Worm (Caenorhabditis elegans) whole organism, L2 larva: ENCODE measurements around the gene srw-76.

ENCODE experiments used
- aly-2 ChIP-seq: fragments of 150-350 bp; optimal IDR thresholded peaks from 2 replicates; lab custom pipeline; 2014; ENCODE audit warnings: missing biosample characterization, missing genetic modification characterization
- ama-1 ChIP-seq: fragments of 150-350 bp; optimal IDR thresholded peaks from 2 replicates; lab custom pipeline; 2018; ENCODE audit warnings: inconsistent platforms
- lin-39 ChIP-seq: fragments of 150-350 bp; optimal IDR thresholded peaks from 2 replicates; lab custom pipeline; 2014; ENCODE audit warnings: missing biosample characterization, missing genetic modification reagents, missing genetic modification characterization
- mab-5 ChIP-seq: fragments of 150-350 bp; optimal IDR thresholded peaks from 2 replicates; lab custom pipeline; 2014; ENCODE audit warnings: missing biosample characterization, missing genetic modification characterization
- mbf-1 ChIP-seq: sonication (generic microtip); optimal IDR thresholded peaks from 2 replicates; lab custom pipeline; 2017; ENCODE audit warnings: missing biosample characterization, missing genetic modification characterization
- mdl-1 ChIP-seq, 2 experiments: fragments of 150-350 bp in 1 of 2; sonication (generic microtip) in 1 of 2; optimal IDR thresholded peaks; 2 replicates each; lab custom pipeline; 2017; ENCODE audit warnings: missing biosample characterization in 2 of 2, missing genetic modification characterization in 2 of 2
- nhr-237 ChIP-seq: fragments of 150-350 bp; optimal IDR thresholded peaks from 2 replicates; lab custom pipeline; 2014; ENCODE audit warnings: missing biosample characterization, missing genetic modification characterization
- nhr-6 ChIP-seq: fragments of 150-350 bp; optimal IDR thresholded peaks from 2 replicates; lab custom pipeline; 2014; ENCODE audit warnings: missing biosample characterization, missing genetic modification characterization
- snpc-4 ChIP-seq: fragments of 150-350 bp; optimal IDR thresholded peaks from 2 replicates; lab custom pipeline; 2014; ENCODE audit warnings: missing biosample characterization, missing genetic modification characterization
- zag-1 ChIP-seq: fragments of 150-350 bp; optimal IDR thresholded peaks from 2 replicates; lab custom pipeline; 2014; ENCODE audit warnings: missing biosample characterization, missing genetic modification characterization

DNA sequence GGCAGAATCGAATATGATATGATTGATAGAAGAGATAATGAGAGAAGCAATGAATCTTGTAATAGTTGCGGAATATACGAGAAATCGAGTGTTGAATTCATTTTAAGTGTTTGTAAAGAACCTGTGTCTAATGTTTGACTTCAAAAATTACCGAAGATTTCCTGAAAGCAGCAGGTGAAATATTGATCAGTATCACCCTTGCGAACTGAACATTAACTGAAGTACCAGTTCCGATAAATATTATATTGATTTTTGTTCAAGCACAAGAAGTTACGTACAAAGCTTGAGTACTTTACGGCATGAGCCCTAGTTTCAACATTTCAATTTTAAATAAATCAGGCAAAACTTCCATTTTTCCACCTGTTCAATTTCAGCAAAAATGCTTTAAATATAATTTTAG lies 41.1 kb upstream of the srw-76 start, which contains the start of gene srz-103:
- TF ChIP-seq nhr-6 (no peak), nhr-237 (tag; lab: Kevin White, UChicago) (no peak), mab-5 (tag; lab: Kevin White, UChicago) (no peak), snpc-4 (no peak), zag-1 (tag; lab: Kevin White, UChicago) (no peak), lin-39 (tag; lab: Kevin White, UChicago) (no peak), mbf-1 (tag; lab: Kevin White, UChicago) (no peak), aly-2 (no peak), ama-1 (lab: Kevin White, UChicago) (no peak), mdl-1 (tag; optimal IDR thresholded peaks at IDR 0.05; lab: Kevin White, UChicago) (no peak)
